Fruit fly (Drosophila melanogaster): ENCODE data around the gene CG3592.

DNA sequence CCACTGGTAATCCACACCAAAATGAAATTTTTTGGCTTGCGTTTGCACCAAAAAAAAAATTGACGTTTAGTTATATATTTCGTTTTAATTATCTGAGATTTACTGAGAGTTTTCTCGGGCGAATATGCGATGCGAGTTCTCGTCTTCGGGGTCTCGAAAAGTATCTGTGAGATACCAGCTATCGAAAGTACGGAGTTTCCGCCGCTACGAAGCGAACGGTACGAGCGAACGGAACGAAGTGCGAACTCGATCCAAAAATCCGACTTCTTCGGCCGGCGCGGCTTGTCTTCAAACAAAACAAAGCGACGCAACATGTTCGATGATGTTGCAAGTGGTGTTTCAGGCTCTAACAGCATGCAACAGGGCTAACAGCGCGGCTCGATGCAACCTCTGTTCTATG is 38.7 kb downstream of the CG3592 start, which contains the start of gene rst:
- TF ChIP-seq Myc (optimal IDR thresholded peaks at IDR 0.05) = no peak
- TF ChIP-seq sage (GFP tag; optimal IDR thresholded peaks at IDR 0.05) = no peak
- TF ChIP-seq Hr83 (GFP tag; optimal IDR thresholded peaks at IDR 0.05; ENCODE audit: poor library complexity, severe bottlenecking) = no peak
- TF ChIP-seq Abd-B (GFP tag; optimal IDR thresholded peaks at IDR 0.05) = no peak
- no peak for TF ChIP-seq psq (GFP tag; optimal IDR thresholded peaks at IDR 0.05)
- no peak for TF ChIP-seq br (GFP tag; optimal IDR thresholded peaks at IDR 0.05)
- TF ChIP-seq tai (GFP tag; optimal IDR thresholded peaks at IDR 0.05) = no peak
- no peak for TF ChIP-seq jim (GFP tag; optimal IDR thresholded peaks at IDR 0.05)
- TF ChIP-seq dl (GFP tag; optimal IDR thresholded peaks at IDR 0.05; ENCODE audit: insufficient read depth in 1 of 2, partially characterized antibody in 2 of 2) = no peak
- no peak for TF ChIP-seq dmrt93B (GFP tag; optimal IDR thresholded peaks at IDR 0.05)
- no peak for TF ChIP-seq usp (GFP tag; optimal IDR thresholded peaks at IDR 0.05)
- no peak for TF ChIP-seq HLH106 (tag; optimal IDR thresholded peaks at IDR 0.05)
- TF ChIP-seq OdsH (GFP tag; optimal IDR thresholded peaks at IDR 0.05) = no peak

Measured in whole organism, wandering third instar larva.